Worm (Caenorhabditis elegans): Measurements from ENCODE around the gene nmt-1.
A peak's percentile ranks its signal among the peaks of the same experiment; 100 is the strongest.

nmt-1 gene

ce11 chrIII:6077973-6078372 is 38.2 kb downstream of the nmt-1 start:
- TF ChIP-seq lsy-2 (tag; optimal IDR thresholded peaks at IDR 0.05) (peak in 1 of 2 experiments; percentile 14), pag-3 (tag; optimal IDR thresholded peaks at IDR 0.05; ENCODE audit: borderline replicate concordance, insufficient read depth) (no peak), mep-1 (tag; optimal IDR thresholded peaks at IDR 0.05) (peak; percentile 44), aly-2 (tag; optimal IDR thresholded peaks at IDR 0.05) (no peak), fkh-10 (GFP tag; optimal IDR thresholded peaks at IDR 0.05) (no peak), mab-9 (GFP tag; IDR thresholded peaks at IDR 0.05) (no peak), ztf-4 (tag; optimal IDR thresholded peaks at IDR 0.05) (no peak), aha-1 (tag; optimal IDR thresholded peaks at IDR 0.05) (no peak), ztf-11 (tag; optimal IDR thresholded peaks at IDR 0.05) (no peak), Y116A8C.19 (tag; optimal IDR thresholded peaks at IDR 0.05; ENCODE audit: borderline replicate concordance) (no peak), hpl-2 (GFP tag; optimal IDR thresholded peaks at IDR 0.05) (no peak), nhr-77 (tag; optimal IDR thresholded peaks at IDR 0.05) (no peak), jun-1 (tag; optimal IDR thresholded peaks at IDR 0.05) (no peak), lin-35 (GFP tag; optimal IDR thresholded peaks at IDR 0.05) (no peak), nhr-85 (tag) (peak; percentile 27), sup-37 (GFP tag; optimal IDR thresholded peaks at IDR 0.05) (no peak), dsc-1 (tag; optimal IDR thresholded peaks at IDR 0.05) (peak; percentile 12), ceh-82 (tag; optimal IDR thresholded peaks at IDR 0.05) (no peak), unc-130 (tag; optimal IDR thresholded peaks at IDR 0.05) (no peak), efl-1 (optimal IDR thresholded peaks at IDR 0.05) (no peak), efl-1 (GFP tag; optimal IDR thresholded peaks at IDR 0.05 in 1 of 2) (no peak), elt-2 (tag; optimal IDR thresholded peaks at IDR 0.05) (no peak), ama-1 (optimal IDR thresholded peaks at IDR 0.05) (no peak), alr-1 (tag; optimal IDR thresholded peaks at IDR 0.05; ENCODE audit: borderline replicate concordance) (no peak), mdl-1 (tag; optimal IDR thresholded peaks at IDR 0.05) (no peak), ceh-63 (GFP tag; optimal IDR thresholded peaks at IDR 0.05) (no peak), lin-14 (GFP tag; optimal IDR thresholded peaks at IDR 0.05) (peak; percentile 50), nhr-76 (tag; optimal IDR thresholded peaks at IDR 0.05) (no peak), egl-13 (tag; optimal IDR thresholded peaks at IDR 0.05) (no peak), nhr-71 (tag; optimal IDR thresholded peaks at IDR 0.05) (peak; percentile 19), hlh-17 (GFP tag; optimal IDR thresholded peaks at IDR 0.05; ENCODE audit: borderline replicate concordance) (no peak), lir-3 (tag; optimal IDR thresholded peaks at IDR 0.05; ENCODE audit: poor library complexity) (no peak), lin-15B (tag; optimal IDR thresholded peaks at IDR 0.05) (no peak), lin-13 (GFP tag; optimal IDR thresholded peaks at IDR 0.05) (no peak), F16B12.6 (tag; optimal IDR thresholded peaks at IDR 0.05) (no peak), vab-15 (tag; optimal IDR thresholded peaks at IDR 0.05) (no peak), snu-23 (GFP tag; optimal IDR thresholded peaks at IDR 0.05) (no peak), sox-4 (tag; optimal IDR thresholded peaks at IDR 0.05) (no peak), xbp-1 (tag; optimal IDR thresholded peaks at IDR 0.05) (no peak), rnt-1 (tag; optimal IDR thresholded peaks at IDR 0.05) (no peak), C16A3.4 (tag; optimal IDR thresholded peaks at IDR 0.05) (no peak), mef-2 (tag; optimal IDR thresholded peaks at IDR 0.05) (no peak), zip-4 (GFP tag; optimal IDR thresholded peaks at IDR 0.05) (no peak), unc-86 (tag; optimal IDR thresholded peaks at IDR 0.05) (peak; percentile 12), nhr-11 (tag; optimal IDR thresholded peaks at IDR 0.05) (no peak), unc-30 (tag; optimal IDR thresholded peaks at IDR 0.05) (no peak), nhr-19 (GFP tag; conservative IDR thresholded peaks at IDR 0.05) (no peak), zag-1 (tag; optimal IDR thresholded peaks at IDR 0.05) (no peak), nhr-47 (tag; optimal IDR thresholded peaks at IDR 0.05) (peak; percentile 14), skn-1 (tag; optimal IDR thresholded peaks at IDR 0.05) (peak; percentile 44), fkh-4 (tag; optimal IDR thresholded peaks at IDR 0.05; ENCODE audit: borderline replicate concordance) (no peak), ceh-88 (GFP tag; IDR thresholded peaks at IDR 0.05) (no peak), elt-3 (tag; optimal IDR thresholded peaks at IDR 0.05) (no peak), hlh-4 (tag; optimal IDR thresholded peaks at IDR 0.05) (no peak)

All from whole organism, L1 larva.